Fruit fly (Drosophila melanogaster): Measurements from ENCODE around the gene CG6106.
A peak's percentile ranks its signal among the peaks of the same experiment; 100 is the strongest.

CG6106 gene

DNA sequence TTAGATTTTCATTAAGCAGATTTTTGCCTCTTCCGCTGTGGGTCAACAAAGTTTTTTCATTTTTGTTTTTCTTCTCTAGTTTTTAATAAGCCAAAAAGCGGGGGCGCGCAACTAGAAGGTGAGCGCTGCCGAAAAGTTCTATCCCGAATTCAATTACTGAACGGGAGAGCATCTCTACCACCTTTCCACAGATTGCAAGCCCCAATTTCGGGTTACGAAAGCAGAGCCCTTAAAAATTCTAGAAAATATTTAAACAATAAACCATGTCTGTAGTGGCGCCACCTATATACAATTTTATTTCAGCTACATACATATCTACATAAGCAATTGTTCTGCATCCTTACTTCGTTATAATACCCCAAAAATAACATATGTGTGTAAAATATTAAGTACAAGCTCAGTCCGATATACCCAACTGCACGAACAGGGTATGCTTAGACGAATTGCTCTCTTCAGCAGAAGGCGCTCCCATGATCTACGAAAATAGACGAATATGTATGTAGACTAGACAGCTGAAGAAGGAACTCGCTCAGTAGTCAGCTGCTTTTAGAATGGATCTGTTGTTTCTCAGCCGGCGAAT is at the start of gene CG6106:
Gene CG6106, plus strand, starts transcription at position 530 of the 580 bp plus-strand sequence.
- TF ChIP-seq CTCF (optimal IDR thresholded peaks at IDR 0.05) (peak in 1 of 2 experiments; percentile 6), CG8478 (optimal IDR thresholded peaks at IDR 0.05) (no peak)

DNA sequence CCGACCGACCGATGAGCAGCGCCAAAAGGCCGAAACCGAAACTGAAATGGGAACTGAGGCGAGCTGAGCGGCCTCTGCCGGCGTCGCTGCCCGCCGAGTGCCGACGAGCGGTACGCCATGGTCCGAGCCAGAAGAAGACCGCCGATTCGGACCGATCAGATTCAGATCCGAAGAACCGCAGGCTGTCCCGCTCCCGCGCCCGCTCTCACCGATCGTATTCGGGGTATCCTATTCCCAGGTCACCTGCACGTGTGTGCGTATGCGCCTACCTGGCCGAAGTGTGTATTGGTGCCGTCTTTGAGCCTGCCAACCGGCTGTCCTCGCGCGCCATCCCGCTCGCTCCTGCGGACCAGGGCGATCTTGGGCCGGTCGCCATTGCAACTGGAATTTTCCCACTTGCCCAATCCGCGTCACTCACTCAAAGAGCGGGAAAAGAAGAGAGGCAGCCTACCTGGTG is 49.4 kb upstream of the CG6106 start, which contains the start of gene upd1:
Gene upd1, minus strand, starts transcription at position 51 of the 457 bp plus-strand sequence.
- no peak for TF ChIP-seq CG8478 (optimal IDR thresholded peaks at IDR 0.05)
- no peak for TF ChIP-seq CTCF (optimal IDR thresholded peaks at IDR 0.05)

DNA sequence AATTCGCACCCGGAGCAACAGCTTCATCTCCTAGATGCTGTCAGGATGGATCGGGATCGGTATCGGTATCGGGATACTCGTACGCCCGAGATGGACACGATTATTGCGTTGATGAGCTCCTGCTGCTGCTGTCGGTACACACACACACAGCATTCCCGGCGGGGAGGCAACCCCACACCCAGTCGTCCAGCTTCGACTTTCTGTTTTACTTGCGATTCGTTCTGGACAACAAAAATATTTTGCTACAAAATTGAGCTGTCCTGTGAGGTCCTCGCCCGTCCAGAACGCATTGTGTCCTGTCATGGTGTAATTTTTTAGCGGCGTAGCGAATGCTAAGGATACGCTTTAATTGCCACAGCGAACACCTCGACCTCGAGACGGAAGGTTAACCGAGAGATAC is 47.7 kb upstream of the CG6106 start:
- no peak for TF ChIP-seq CG8478 (optimal IDR thresholded peaks at IDR 0.05)
- TF ChIP-seq CTCF (optimal IDR thresholded peaks at IDR 0.05), result no peak

DNA sequence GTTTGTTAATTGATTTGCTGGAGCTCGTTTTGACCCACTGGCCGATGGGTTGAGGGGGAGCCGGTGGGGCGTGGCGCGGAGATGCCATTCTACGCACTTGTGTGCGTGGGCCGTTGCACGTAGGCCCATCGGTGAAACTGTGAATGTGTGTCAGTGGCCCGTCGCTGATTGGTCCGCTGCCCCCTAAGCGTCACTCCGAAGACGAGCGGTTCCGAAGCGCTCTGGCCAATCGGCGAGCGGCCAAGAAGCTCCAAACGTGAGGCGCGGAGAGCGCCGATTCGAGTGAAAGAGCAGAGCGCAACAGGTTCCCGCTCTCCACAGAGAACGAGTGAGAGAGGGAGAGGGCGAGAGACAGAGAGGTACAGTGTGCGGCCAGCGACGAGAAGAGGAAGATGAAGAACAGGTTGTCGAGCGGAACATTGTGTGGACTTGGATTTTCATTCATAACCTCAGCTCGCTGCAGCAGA is 46.2 kb upstream of the CG6106 start:
- no peak for TF ChIP-seq CG8478 (optimal IDR thresholded peaks at IDR 0.05)
- TF ChIP-seq CTCF (optimal IDR thresholded peaks at IDR 0.05), result no peak

DNA sequence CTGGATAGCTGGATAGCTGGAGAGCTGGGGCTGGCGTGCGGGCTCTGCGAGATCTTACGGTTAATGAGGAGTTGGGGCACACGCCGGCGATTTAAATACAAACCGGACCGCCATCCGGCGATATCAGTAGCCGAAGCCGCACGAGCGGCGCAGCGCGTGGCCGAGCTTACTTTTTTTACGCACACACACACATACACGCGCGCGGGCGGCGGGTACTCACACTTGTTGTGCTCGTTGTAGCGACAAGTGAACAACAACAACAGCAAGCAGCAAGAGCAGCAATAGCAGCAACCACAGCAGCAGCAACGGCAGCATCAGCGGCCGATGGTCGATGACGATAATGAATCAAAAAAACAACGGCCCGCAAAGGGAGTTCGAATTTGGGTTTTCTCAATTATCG is 42.8 kb upstream of the CG6106 start:
- TF ChIP-seq CTCF (optimal IDR thresholded peaks at IDR 0.05), result no peak
- no peak for TF ChIP-seq CG8478 (optimal IDR thresholded peaks at IDR 0.05)

DNA sequence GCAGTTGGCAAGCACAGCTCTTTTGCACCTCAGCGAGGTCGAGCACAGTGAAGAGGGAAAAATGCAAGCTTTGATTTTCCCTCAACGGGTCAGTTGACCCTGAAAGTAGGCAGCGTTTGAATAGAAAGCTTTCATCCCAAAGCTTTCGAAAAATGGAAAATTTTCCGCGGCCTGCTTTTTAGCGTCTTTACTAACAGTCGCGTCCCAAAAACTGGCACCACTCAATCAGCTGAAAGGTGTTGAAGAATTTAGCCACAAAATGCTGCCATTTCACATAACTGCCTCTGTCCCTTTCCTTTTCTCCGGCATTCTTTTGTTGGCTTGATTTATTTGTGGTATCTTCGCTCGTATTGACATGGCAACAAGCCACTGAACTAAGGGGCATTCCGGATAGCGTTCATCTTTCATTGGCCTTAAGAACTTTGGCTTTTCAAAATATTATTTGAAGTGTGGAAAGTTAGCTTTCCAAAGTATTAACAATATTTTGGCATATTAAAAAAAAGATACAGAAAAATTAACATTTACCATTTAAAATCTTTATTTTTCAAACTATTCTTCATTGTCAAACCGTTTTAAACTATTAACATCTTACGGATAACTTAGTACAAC is 38.7 kb upstream of the CG6106 start:
- TF ChIP-seq CTCF (optimal IDR thresholded peaks at IDR 0.05) (no peak), CG8478 (optimal IDR thresholded peaks at IDR 0.05) (no peak)

DNA sequence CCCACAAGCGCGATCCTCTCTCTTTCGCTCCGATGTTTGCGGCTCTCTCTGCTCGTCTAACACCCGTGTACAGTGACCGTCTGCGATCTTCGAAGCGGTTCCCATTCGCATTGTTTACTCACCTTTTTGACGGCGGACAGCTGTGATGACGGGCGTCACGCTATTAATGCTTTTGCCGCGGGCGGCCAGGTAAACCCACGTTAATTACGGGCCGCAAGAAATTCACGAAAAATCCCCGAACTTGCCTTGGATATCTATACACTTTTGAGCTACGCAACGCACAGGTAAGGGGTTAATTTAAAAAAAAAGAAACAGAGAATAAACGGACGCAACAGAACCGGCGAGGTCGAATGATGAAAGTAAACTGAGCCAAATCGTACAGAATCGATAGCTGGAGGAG is 37.9 kb upstream of the CG6106 start, which contains the start of gene CG6023:
Gene CG6023, minus strand, starts transcription at position 369 of the 400 bp plus-strand sequence.
- no peak for TF ChIP-seq CTCF (optimal IDR thresholded peaks at IDR 0.05)
- TF ChIP-seq CG8478 (optimal IDR thresholded peaks at IDR 0.05), result no peak

DNA sequence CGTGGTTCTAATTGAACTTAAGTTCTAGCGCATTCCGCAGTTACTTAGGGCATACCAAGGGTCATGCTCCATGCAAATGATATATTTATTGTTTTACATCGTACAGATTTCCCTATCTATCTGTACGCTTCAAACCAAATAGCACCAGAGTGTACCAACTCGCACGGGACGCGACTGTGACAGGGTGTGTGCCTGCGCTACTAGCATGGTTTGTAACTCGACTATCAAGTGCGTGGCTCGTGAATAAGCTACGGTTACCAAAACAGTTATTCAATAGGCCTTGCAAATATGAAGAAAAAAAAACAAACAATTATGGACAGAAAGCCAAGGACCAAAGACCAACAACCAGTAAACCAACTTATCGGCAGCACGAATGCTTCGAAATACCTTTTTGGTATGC is 37.3 kb upstream of the CG6106 start:
- TF ChIP-seq CTCF (optimal IDR thresholded peaks at IDR 0.05), result peak; percentile 44 to 49
- no peak for TF ChIP-seq CG8478 (optimal IDR thresholded peaks at IDR 0.05)

DNA sequence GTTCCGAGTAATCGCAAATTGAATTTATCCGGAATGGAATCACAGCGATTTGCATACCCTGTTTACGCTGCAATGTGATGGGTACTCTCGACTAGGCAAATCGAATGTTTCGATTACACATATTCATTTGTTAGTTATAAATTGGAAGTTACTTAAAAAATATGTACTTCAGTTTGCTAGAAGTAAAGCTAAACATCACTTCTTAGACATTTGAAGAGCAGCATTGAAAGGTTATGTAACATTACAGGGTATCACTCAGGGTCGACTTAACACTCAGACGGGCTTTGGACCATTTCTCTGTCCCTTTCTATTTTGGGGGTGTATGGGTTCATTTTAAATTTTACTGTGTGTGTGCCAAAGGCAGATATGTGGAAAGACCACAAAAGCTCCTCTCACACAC is 17.7 kb upstream of the CG6106 start:
- TF ChIP-seq CG8478 (optimal IDR thresholded peaks at IDR 0.05), result no peak
- TF ChIP-seq CTCF (optimal IDR thresholded peaks at IDR 0.05), result no peak

DNA sequence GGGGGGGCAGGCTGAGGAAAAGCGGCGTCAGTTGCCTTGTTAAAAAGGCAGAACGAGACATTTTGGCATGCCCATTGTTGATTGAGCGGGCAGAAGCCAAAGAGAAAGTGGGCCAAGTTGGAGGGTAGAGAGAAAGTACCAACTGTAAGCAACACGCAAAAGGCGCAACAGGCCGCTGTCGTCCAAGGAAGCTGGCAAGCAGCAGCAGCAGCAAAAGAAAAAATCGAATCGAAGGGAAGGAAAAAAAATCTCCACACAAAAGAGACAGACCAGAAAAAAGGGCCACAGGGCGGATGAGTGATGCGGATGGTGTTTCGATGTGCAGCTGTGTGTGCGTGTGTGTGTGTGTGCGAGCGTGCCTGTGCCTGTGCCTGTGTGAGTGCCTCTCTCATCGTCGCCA is 11.0 kb upstream of the CG6106 start:
- no peak for TF ChIP-seq CG8478 (optimal IDR thresholded peaks at IDR 0.05)
- no peak for TF ChIP-seq CTCF (optimal IDR thresholded peaks at IDR 0.05)

DNA sequence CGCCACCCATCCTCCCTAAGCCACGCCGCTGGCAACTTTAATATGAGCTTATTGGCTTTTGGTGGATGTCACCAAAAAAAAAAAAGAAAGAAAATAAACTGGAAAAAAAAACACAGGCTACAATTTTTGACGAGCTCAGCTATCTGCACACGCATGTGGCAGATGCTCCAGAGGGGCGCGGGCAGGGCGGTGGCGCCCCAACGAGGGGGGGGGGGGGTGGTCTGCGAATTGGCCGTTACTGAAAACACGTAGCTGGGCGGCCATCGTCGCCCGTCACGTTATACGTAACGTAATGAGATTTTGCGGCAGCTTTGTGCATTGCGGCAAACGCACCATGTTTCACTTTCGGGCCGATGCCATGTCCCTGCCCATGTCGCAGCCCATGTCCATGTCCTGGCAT is 8.1 kb upstream of the CG6106 start:
- no peak for TF ChIP-seq CTCF (optimal IDR thresholded peaks at IDR 0.05)
- no peak for TF ChIP-seq CG8478 (optimal IDR thresholded peaks at IDR 0.05)

DNA sequence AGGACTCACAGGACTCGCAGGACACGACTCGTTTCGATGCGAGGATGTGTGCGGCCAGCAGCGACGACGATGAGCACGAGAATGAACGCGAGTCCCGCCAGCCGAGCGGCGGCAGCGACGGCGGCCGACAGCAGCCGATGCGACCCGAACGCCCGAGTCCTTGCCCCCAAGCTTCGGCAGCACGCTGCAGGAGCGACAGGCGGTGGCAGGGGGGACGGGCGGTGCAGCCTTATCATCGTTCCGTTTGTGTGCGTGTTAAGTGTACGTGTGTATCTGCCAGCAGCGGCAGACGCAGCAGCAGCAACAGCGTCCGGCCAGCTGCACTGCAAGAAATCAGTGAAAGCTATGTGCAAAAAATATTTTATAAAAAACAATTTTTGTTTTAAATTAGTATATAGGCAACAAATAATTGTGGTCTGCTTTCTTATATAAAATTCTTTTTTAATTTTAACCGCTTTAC is 2.5 kb upstream of the CG6106 start, which contains the start of gene kairos:
Gene kairos, minus strand, starts transcription at position 51 of the 460 bp plus-strand sequence.
- TF ChIP-seq CG8478 (optimal IDR thresholded peaks at IDR 0.05) (no peak), CTCF (optimal IDR thresholded peaks at IDR 0.05) (no peak)

DNA sequence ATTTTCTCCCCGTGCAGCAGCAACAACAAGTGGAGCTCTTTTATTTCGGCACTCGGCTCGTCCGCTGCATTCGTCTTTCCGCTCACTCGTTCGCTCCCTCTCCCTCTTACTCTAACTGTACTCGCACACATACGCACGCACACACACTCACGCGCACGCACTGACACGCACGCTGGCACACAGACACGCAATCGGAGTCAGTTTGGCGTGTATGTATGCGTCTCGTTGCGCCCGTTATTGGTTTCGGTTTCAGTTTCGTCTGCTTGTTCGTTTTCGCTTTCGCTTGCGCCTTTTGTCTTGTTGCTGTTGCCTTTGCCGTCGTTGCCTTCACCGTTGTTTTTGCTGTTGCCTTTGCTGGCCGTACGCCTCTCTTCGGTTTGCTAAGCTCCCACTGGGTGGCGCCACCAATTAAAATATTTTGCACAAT is 912 bp upstream of the CG6106 start:
- TF ChIP-seq CTCF (optimal IDR thresholded peaks at IDR 0.05) (peak in 1 of 2 experiments; percentile 39), CG8478 (optimal IDR thresholded peaks at IDR 0.05) (no peak)

DNA sequence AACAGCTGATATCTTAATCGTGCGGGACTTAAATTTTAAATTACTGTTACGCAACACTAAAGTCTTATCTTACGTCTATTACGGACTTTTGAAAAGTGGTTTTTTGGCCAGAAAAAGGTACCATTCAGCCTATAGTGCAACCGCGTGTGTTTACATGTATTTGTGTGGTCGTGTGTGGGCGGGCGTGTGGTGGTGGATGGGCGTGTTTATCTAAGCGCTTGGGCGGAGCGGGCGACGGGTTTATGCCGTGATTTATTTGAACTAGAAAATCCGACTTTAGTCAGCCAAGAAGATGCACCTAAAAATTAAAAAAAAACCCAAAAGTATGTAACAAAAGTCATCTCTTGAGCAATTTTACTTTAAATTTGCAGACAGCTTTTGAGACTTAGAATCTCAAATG is 4.7 kb downstream of the CG6106 start:
- no peak for TF ChIP-seq CG8478 (optimal IDR thresholded peaks at IDR 0.05)
- no peak for TF ChIP-seq CTCF (optimal IDR thresholded peaks at IDR 0.05)

DNA sequence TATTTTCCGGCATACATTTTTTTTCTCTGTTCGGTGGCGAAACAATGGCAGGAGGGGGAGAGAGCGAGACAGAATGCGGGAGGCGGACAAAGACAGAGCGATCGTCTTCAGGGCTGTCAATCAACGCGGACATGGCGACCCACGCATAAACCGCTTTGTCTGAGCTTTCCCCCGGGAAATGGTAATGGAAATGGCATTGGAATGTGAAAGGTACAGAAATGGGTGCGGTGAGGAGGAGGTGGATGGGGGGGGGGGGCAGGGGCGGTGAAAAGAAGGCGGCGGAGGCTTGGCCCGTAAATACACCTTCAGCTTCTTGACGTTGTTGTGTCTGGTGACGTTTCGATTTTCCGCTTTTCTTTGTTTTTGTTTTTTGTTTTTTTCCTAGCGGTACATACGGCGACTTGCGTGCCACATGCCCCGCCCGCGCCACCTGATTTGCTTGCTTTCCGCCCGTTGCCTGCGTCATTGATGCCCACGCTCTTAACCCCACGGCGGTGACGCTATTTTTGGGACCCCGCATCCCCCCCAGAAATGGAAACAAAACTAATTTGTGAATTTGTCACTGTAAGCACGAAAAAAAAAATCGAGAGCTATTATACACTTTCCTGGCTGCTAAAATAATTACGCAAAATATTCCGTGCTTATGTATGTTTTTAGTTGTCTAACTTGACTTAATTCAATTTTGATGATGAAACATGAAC is 5.5 kb downstream of the CG6106 start:
- TF ChIP-seq CG8478 (optimal IDR thresholded peaks at IDR 0.05), result no peak
- TF ChIP-seq CTCF (optimal IDR thresholded peaks at IDR 0.05), result no peak

Measured in S2 (cell line).